Worm (Caenorhabditis elegans): Measurements from ENCODE around the gene fbxb-46.
"Not testable (repeated sequence)": the region's sequence is repeated elsewhere in the genome, so short reads cannot be mapped to it uniquely, and the experiment has no call there.

The fbxb-46 gene

ce11 chrII:1589845-1590244 is 18.9 kb upstream of the fbxb-46 start, which contains the start of gene T07H3.7:
Gene T07H3.7 (minus strand): TSS chrII:1589945.
- no peak for TF ChIP-seq him-1 (tag; optimal IDR thresholded peaks at IDR 0.05)

DNA sequence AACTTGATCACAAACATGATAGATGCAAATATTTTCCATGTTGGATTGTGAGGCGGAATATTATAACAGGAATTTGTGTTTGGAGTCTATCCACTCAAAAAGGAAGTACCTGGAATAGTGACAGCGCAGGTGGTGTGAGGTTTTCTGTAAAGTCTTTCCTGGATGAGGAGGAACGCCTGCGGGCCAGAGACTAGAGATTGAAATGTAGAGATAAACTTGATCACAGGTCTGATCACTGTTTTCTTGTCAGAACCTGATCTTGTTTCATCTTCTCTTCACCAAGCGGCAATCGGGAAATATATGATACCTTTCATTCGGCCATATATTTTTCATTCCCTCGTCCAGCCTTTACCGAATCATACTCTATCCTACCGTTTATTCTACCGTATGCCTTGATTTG is 15.4 kb upstream of the fbxb-46 start, which contains the start of gene T07H3.8:
TSS of gene T07H3.8 (plus strand) at position 301 of the 400 bp plus-strand sequence.
- no peak for TF ChIP-seq him-1 (tag; optimal IDR thresholded peaks at IDR 0.05)
- TF ChIP-seq dao-5 (tag; optimal IDR thresholded peaks at IDR 0.05): no peak
- no peak for TF ChIP-seq W03F9.2 (tag; optimal IDR thresholded peaks at IDR 0.05)

- TF ChIP-seq dao-5 (tag; optimal IDR thresholded peaks at IDR 0.05) (no peak), him-1 (tag; optimal IDR thresholded peaks at IDR 0.05) (no peak), W03F9.2 (tag; optimal IDR thresholded peaks at IDR 0.05) (no peak)
Observed at ce11 chrII:1584140-1584539, 13.2 kb upstream of the fbxb-46 start, which contains the start of gene clec-21. Gene clec-21 (minus strand): TSS chrII:1584240.

- TF ChIP-seq dao-5 (tag; optimal IDR thresholded peaks at IDR 0.05): no peak
- TF ChIP-seq W03F9.2 (tag; optimal IDR thresholded peaks at IDR 0.05): no peak
- TF ChIP-seq him-1 (tag; optimal IDR thresholded peaks at IDR 0.05): no peak
Observed at ce11 chrII:1579886-1580285, 9.0 kb upstream of the fbxb-46 start, which contains the start of gene math-38. Gene math-38 (minus strand): TSS chrII:1579986.

ce11 chrII:1576772-1577171 is 5.8 kb upstream of the fbxb-46 start:
- TF ChIP-seq W03F9.2 (tag; optimal IDR thresholded peaks at IDR 0.05): no peak
- TF ChIP-seq him-1 (tag; optimal IDR thresholded peaks at IDR 0.05): no peak
- TF ChIP-seq dao-5 (tag; optimal IDR thresholded peaks at IDR 0.05): no peak

ce11 chrII:1576030-1576429 is 5.1 kb upstream of the fbxb-46 start, which contains the start of gene K05F6.10:
Gene K05F6.10 (minus strand): TSS chrII:1576130.
- TF ChIP-seq dao-5 (tag; optimal IDR thresholded peaks at IDR 0.05): no peak
- no peak for TF ChIP-seq him-1 (tag; optimal IDR thresholded peaks at IDR 0.05)

DNA sequence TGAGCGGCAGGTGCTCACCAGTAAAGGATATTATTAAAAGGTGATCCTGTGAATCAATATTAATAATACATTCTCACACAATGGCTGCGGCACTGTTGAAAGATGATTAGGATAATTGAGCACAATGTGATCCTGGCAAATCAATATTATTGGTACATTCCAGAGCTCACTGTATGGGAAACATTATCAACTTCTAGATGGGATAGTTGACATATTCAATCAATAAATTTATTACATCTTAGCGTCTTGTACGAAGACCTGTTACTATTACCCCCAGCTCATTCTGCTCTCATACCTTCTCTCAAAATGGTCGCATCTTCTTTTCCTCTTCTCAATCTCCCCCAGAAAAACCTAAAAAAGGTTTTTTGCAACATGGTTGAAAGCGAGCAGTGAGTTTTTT is 2.7 kb downstream of the fbxb-46 start, which contains the start of gene fbxb-49:
TSS of gene fbxb-49 (plus strand) at position 301 of the 400 bp plus-strand sequence.
- no peak for TF ChIP-seq W03F9.2 (tag; optimal IDR thresholded peaks at IDR 0.05)
- TF ChIP-seq him-1 (tag; optimal IDR thresholded peaks at IDR 0.05): no peak
- TF ChIP-seq dao-5 (tag; optimal IDR thresholded peaks at IDR 0.05): no peak

DNA sequence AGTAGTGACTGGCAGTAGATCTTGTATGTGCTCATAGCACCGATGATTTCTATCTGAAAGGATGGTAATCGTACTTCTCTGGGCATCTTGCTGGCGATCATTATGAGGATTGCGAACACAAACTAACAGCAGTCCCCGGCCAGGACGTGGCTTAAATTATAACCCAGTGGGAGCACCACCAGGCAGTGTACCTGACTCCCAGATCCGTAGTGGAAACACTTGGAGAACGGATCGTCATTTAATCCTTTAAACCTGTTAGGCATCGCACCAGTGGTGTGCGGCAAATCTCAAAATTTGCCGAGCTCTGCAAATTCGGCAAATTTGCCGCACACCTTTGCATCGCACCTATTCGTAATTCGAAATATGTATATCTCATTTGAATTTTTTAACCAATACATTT is 3.3 kb downstream of the fbxb-46 start, which contains the start of gene K05F6.8:
TSS of gene K05F6.8 (minus strand) at position 101 of the 400 bp plus-strand sequence.
- TF ChIP-seq him-1 (tag; optimal IDR thresholded peaks at IDR 0.05) (no peak), dao-5 (tag; optimal IDR thresholded peaks at IDR 0.05) (no peak)

- TF ChIP-seq dao-5 (tag; optimal IDR thresholded peaks at IDR 0.05) (no peak), him-1 (tag; optimal IDR thresholded peaks at IDR 0.05) (no peak), W03F9.2 (tag; optimal IDR thresholded peaks at IDR 0.05) (no peak)
Observed at ce11 chrII:1561863-1562262, 9.1 kb downstream of the fbxb-46 start, which contains the start of gene K05F6.14. Gene K05F6.14 (plus strand): TSS chrII:1562163.

DNA sequence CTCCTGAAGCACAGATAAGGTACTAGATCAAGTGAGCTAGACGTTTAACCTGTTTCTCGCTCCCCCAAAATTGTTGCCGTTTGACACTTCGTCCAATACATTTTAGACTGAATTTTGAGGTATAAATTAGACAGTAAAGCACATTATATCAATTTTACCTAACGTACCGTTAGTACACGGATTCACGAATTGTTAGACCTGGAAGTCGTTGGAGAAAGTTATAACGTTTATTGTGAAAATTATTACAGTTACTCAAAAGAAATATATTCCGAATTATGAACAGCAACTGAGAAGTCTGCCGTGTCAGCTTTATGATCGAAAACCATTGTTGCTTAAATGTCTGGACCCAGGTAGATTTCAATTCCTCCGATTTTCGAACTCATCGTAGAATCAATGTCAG is 10.1 kb downstream of the fbxb-46 start:
- TF ChIP-seq him-1 (tag; optimal IDR thresholded peaks at IDR 0.05) (no peak), W03F9.2 (tag; optimal IDR thresholded peaks at IDR 0.05) (no peak), dao-5 (tag; optimal IDR thresholded peaks at IDR 0.05) (no peak)

DNA sequence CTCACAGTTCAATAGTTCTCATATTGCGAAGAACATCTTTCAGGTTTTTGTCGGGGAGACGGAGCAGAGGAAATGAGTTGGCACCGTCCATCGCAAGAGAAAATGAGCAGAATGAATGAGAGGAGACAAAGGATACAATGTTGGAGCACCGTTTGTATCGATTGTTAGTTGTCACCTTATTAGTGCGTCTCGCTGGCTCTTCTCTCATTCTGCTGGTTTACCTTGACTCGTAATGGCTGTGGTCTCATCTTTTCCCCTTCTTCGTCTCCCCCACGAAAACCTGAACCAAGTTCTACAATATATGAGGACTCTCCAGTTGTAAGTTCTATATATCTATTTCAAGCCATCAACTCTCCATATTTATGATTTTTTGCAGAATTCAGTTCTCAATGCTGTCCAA is 14.7 kb downstream of the fbxb-46 start, which contains the start of the genes fbxb-54 and fbxb-50:
TSS of gene fbxb-54 (minus strand) at position 101 of the 400 bp plus-strand sequence.
TSS of gene fbxb-50 (plus strand) at position 227 of the 400 bp plus-strand sequence.
- not testable (repeated sequence) for TF ChIP-seq W03F9.2, him-1, dao-5 (tag; optimal IDR thresholded peaks at IDR 0.05)

DNA sequence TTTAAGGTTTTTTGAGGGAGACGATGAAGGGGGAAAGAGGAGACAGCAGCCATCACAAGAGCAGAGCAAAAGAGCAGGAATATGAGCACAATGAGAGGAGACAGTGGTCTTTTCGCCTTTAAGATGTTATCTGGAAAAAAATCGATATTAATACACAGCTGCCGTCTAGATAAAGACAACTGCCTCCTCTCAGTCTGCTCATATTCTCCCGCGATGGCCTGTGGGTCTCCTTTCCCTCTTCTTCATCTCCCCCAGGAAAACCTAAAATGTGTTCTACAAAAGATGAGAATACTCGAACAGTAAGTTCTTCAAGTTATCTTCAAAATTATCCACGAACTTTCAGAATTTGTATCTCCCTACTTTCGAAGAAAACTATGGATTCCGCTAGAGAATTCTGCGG is 20.4 kb downstream of the fbxb-46 start, which contains the start of the genes fbxb-52 and fbxb-51:
TSS of gene fbxb-52 (minus strand) at position 101 of the 400 bp plus-strand sequence.
TSS of gene fbxb-51 (plus strand) at position 212 of the 400 bp plus-strand sequence.
- TF ChIP-seq dao-5 (tag; optimal IDR thresholded peaks at IDR 0.05) (no peak), W03F9.2 (tag; optimal IDR thresholded peaks at IDR 0.05) (no peak), him-1 (tag; optimal IDR thresholded peaks at IDR 0.05) (no peak)

- TF ChIP-seq him-1 (tag; optimal IDR thresholded peaks at IDR 0.05) (no peak), W03F9.2 (tag; optimal IDR thresholded peaks at IDR 0.05) (no peak), dao-5 (tag; optimal IDR thresholded peaks at IDR 0.05) (no peak)
Observed at ce11 chrII:1545625-1546024, 25.3 kb downstream of the fbxb-46 start, which contains the start of gene K05F6.12. Gene K05F6.12 (plus strand): TSS chrII:1545925.

DNA sequence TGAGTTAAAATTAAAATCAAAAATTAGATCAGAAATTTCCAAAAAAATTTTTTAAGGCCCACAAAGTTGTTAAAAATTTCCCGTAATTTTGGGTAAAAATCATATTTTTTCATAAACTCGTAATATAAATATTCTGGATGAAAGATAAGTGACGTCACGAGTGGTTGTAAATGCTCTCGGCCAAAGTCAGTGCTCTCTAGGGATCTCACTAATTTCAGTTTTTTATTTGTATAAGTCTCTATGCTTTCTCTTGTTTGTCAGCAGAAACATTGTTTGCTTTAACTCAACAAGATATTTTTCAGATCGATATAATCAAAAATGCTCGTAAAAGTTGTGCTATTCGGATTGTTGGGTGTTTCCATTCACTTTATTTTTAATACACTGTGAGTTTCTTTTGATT is 27.8 kb downstream of the fbxb-46 start, which contains the start of gene K05F6.4:
TSS of gene K05F6.4 (plus strand) at position 301 of the 400 bp plus-strand sequence.
- not testable (repeated sequence) for TF ChIP-seq dao-5, W03F9.2, him-1 (tag; optimal IDR thresholded peaks at IDR 0.05)
